Fruit fly (Drosophila melanogaster): Measurements from ENCODE around the gene CG1523.

- TF ChIP-seq Hr83 (GFP tag; optimal IDR thresholded peaks at IDR 0.05; ENCODE audit: poor library complexity, severe bottlenecking): no peak
- no peak for TF ChIP-seq usp (GFP tag; optimal IDR thresholded peaks at IDR 0.05)
- TF ChIP-seq dl (GFP tag; optimal IDR thresholded peaks at IDR 0.05; ENCODE audit: insufficient read depth in 1 of 2, partially characterized antibody in 2 of 2): no peak
- TF ChIP-seq Abd-B (GFP tag; optimal IDR thresholded peaks at IDR 0.05): no peak
- TF ChIP-seq Sp1 (GFP tag; optimal IDR thresholded peaks at IDR 0.05): no peak
- TF ChIP-seq h (GFP tag; optimal IDR thresholded peaks at IDR 0.05): no peak
- no peak for TF ChIP-seq tai (GFP tag; optimal IDR thresholded peaks at IDR 0.05)
- no peak for TF ChIP-seq Dfd (GFP tag; optimal IDR thresholded peaks at IDR 0.05)
- TF ChIP-seq woc (GFP tag; optimal IDR thresholded peaks at IDR 0.05): no peak
- no peak for TF ChIP-seq fru (GFP tag; optimal IDR thresholded peaks at IDR 0.05)
These were observed 13.1 kb downstream of the CG1523 start, which contains the start of gene CheB98a for dm6 chr3R:28806402-28806801.
